Fruit fly (Drosophila melanogaster): Measurements from ENCODE around the gene rdgB.
A peak's percentile ranks its signal among the peaks of the same experiment; 100 is the strongest.

rdgB gene

dm6 chrX:13783958-13784907, 21.7 kb downstream of the rdgB start (continued):
- no peak for TF ChIP-seq fd102C (GFP tag; optimal IDR thresholded peaks at IDR 0.05)
- TF ChIP-seq pb (GFP tag; optimal IDR thresholded peaks at IDR 0.05) = peak; percentile 10
- TF ChIP-seq sc (optimal IDR thresholded peaks at IDR 0.05) = no peak
- peak; percentile 62 for TF ChIP-seq sc (GFP tag; optimal IDR thresholded peaks at IDR 0.05)
- TF ChIP-seq CG13624 (GFP tag; optimal IDR thresholded peaks at IDR 0.05) = peak; percentile 20
- peak; percentile 74 for TF ChIP-seq CG10979 (tag; optimal IDR thresholded peaks at IDR 0.05)
- TF ChIP-seq Rfx (GFP tag; IDR thresholded peaks at IDR 0.05) = 0 out of 2 replicates have a peak, but pooled peaks have one; percentile 14
- no peak for TF ChIP-seq toy (GFP tag; IDR thresholded peaks at IDR 0.05)
- 0 out of 2 replicates have a peak, but pooled peaks have one; percentile 26 for TF ChIP-seq CG4360 (GFP tag; IDR thresholded peaks at IDR 0.05)
- no peak for TF ChIP-seq CG4328 (GFP tag; optimal IDR thresholded peaks at IDR 0.05)
- peak; percentile 52 for TF ChIP-seq CoRest (tag; optimal IDR thresholded peaks at IDR 0.05)
- TF ChIP-seq D19A (tag; optimal IDR thresholded peaks at IDR 0.05) = peak; percentile 36
- no peak for TF ChIP-seq CG11456 (GFP tag; IDR thresholded peaks at IDR 0.05)
- TF ChIP-seq Chrac-16 (GFP tag; optimal IDR thresholded peaks at IDR 0.05) = peak; percentile 32
- TF ChIP-seq gem (tag; optimal IDR thresholded peaks at IDR 0.05) = peak; percentile 78
- TF ChIP-seq Optix (GFP tag; IDR thresholded peaks at IDR 0.05) = no peak
- TF ChIP-seq MTF-1 (GFP tag; optimal IDR thresholded peaks at IDR 0.05; ENCODE audit: borderline replicate concordance) = no peak
- TF ChIP-seq Hr78 (GFP tag; optimal IDR thresholded peaks at IDR 0.05) = peak in 1 of 2 experiments; percentile 68
- TF ChIP-seq CG6272 (GFP tag; IDR thresholded peaks at IDR 0.05) = no peak
- TF ChIP-seq ara (GFP tag; IDR thresholded peaks at IDR 0.05) = peak; percentile 14; the same call in 1 of the 2 replicates
- no peak for TF ChIP-seq Ravus (GFP tag; IDR thresholded peaks at IDR 0.05)
- peak; percentile 94 for TF ChIP-seq onecut (GFP tag; IDR thresholded peaks at IDR 0.05)
- no peak for TF ChIP-seq esg (GFP tag; conservative IDR thresholded peaks at IDR 0.05)
- TF ChIP-seq Med (GFP tag) = peak; percentile 77
- 0 out of 2 replicates have a peak, but pooled peaks have one; percentile 16 for TF ChIP-seq H2.0 (GFP tag; IDR thresholded peaks at IDR 0.05)
- no peak for TF ChIP-seq CG4854 (GFP tag; optimal IDR thresholded peaks at IDR 0.05)
- peak; percentile 49 for TF ChIP-seq grau (tag; optimal IDR thresholded peaks at IDR 0.05)
- no peak for TF ChIP-seq ken (GFP tag; IDR thresholded peaks at IDR 0.05)
- peak; percentile 45 for TF ChIP-seq tin (GFP tag; optimal IDR thresholded peaks at IDR 0.05)
- no peak for TF ChIP-seq btn (GFP tag; optimal IDR thresholded peaks at IDR 0.05)
- no peak for TF ChIP-seq CG10462 (GFP tag; optimal IDR thresholded peaks at IDR 0.05)
- no peak for TF ChIP-seq CG14014 (GFP tag; IDR thresholded peaks at IDR 0.05)
- no peak for TF ChIP-seq prd (optimal IDR thresholded peaks at IDR 0.05)
- peak; percentile 34; the same call in 2 of the 3 replicates for TF ChIP-seq prd (GFP tag; IDR thresholded peaks at IDR 0.05)
- TF ChIP-seq so (GFP tag; IDR thresholded peaks at IDR 0.05) = peak; percentile 38; the same call in 1 of the 3 replicates
- TF ChIP-seq luna (GFP tag; optimal IDR thresholded peaks at IDR 0.05) = no peak
- peak; percentile 56 for TF ChIP-seq Xrp1 (GFP tag; IDR thresholded peaks at IDR 0.05)
- TF ChIP-seq crc (GFP tag; optimal IDR thresholded peaks at IDR 0.05) = no peak
- no peak for TF ChIP-seq CG14860 (GFP tag; IDR thresholded peaks at IDR 0.05; ENCODE audit: partially characterized antibody)
- peak; percentile 77 for TF ChIP-seq sd (tag; optimal IDR thresholded peaks at IDR 0.05)
- TF ChIP-seq CG2712 (tag; optimal IDR thresholded peaks at IDR 0.05) = peak; percentile 65
- TF ChIP-seq exex (tag; optimal IDR thresholded peaks at IDR 0.05) = no peak
- TF ChIP-seq Ssrp (tag; optimal IDR thresholded peaks at IDR 0.05) = peak; percentile 70
- TF ChIP-seq CG6813 (GFP tag; optimal IDR thresholded peaks at IDR 0.05) = no peak
- no peak for TF ChIP-seq caup (GFP tag; optimal IDR thresholded peaks at IDR 0.05; ENCODE audit: severe bottlenecking)
- TF ChIP-seq kni (GFP tag; optimal IDR thresholded peaks at IDR 0.05) = no peak
- no peak for TF ChIP-seq pita (GFP tag; optimal IDR thresholded peaks at IDR 0.05)
- TF ChIP-seq tgo (GFP tag; IDR thresholded peaks at IDR 0.05) = peak; percentile 47
- TF ChIP-seq Dfd (GFP tag; optimal IDR thresholded peaks at IDR 0.05) = no peak
